Fruit fly (Drosophila melanogaster) whole organism, adult: ENCODE results near the gene CG12998.

Experiments
- CG11617 ChIP-seq: fragments of 200-800 bp; sonication (Bioruptor generic); optimal IDR thresholded peaks from 2 replicates; lab custom pipeline; 2017; ENCODE audit warnings: mild to moderate bottlenecking, missing biosample characterization, missing genetic modification reagents, missing genetic modification characterization
- CG12768 ChIP-seq: fragments of 200-800 bp; sonication (Bioruptor generic); optimal IDR thresholded peaks from 2 replicates; lab custom pipeline; 2017; ENCODE audit warnings: missing biosample characterization, missing genetic modification characterization, mild to moderate bottlenecking, moderate library complexity, missing genetic modification reagents
- CG14711 ChIP-seq: fragments of 200-800 bp; sonication (Bioruptor generic); optimal IDR thresholded peaks from 2 replicates; lab custom pipeline; 2018; ENCODE audit warnings: missing biosample characterization, mild to moderate bottlenecking, missing genetic modification characterization, moderate library complexity
- CG1620 ChIP-seq: fragments of 200-800 bp; sonication (Bioruptor generic); optimal IDR thresholded peaks from 2 replicates; lab custom pipeline; 2016; ENCODE audit warnings: missing biosample characterization, missing genetic modification characterization
- CG33017 ChIP-seq: fragments of 200-800 bp; sonication (Bioruptor generic); optimal IDR thresholded peaks from 2 replicates; lab custom pipeline; 2018; ENCODE audit warnings: missing biosample characterization, mild to moderate bottlenecking, missing genetic modification characterization, moderate library complexity
- CG5204 ChIP-seq: fragments of 200-800 bp; sonication (Bioruptor generic); optimal IDR thresholded peaks from 2 replicates; lab custom pipeline; 2016; ENCODE audit warnings: missing biosample characterization, missing genetic modification characterization
- CG7045 ChIP-seq: fragments of 200-800 bp; sonication (Bioruptor generic); optimal IDR thresholded peaks from 2 replicates; lab custom pipeline; 2017; ENCODE audit warnings: missing biosample characterization, mild to moderate bottlenecking, missing genetic modification characterization
- CG7101 ChIP-seq: fragments of 200-800 bp; sonication (Bioruptor generic); optimal IDR thresholded peaks from 2 replicates; lab custom pipeline; 2018; ENCODE audit warnings: missing biosample characterization, mild to moderate bottlenecking, missing genetic modification characterization, moderate library complexity
- Clk ChIP-seq: fragments of 200-800 bp; sonication (Bioruptor generic); optimal IDR thresholded peaks from 2 replicates; lab custom pipeline; 2017; ENCODE audit warnings: missing biosample characterization, missing genetic modification characterization
- Crg-1 ChIP-seq: fragments of 200-800 bp; sonication (Bioruptor generic); optimal IDR thresholded peaks from 2 replicates; lab custom pipeline; 2016; ENCODE audit warnings: missing biosample characterization, missing genetic modification characterization
- Hr96 ChIP-seq: fragments of 200-800 bp; sonication (Bioruptor generic); optimal IDR thresholded peaks from 2 replicates; lab custom pipeline; 2016; ENCODE audit warnings: missing biosample characterization, missing genetic modification characterization
- Mnt ChIP-seq: fragments of 200-800 bp; sonication (Bioruptor generic); optimal IDR thresholded peaks from 2 replicates; lab custom pipeline; 2016; ENCODE audit warnings: missing biosample characterization, mild to moderate bottlenecking, missing genetic modification characterization
- bab1 ChIP-seq: fragments of 200-800 bp; sonication (Bioruptor generic); optimal IDR thresholded peaks from 3 replicates; lab custom pipeline; 2019; ENCODE audit warnings: missing biosample characterization, mild to moderate bottlenecking, missing genetic modification characterization, moderate library complexity
- cic ChIP-seq: fragments of 200-800 bp; sonication (Bioruptor generic); optimal IDR thresholded peaks from 2 replicates; lab custom pipeline; 2017; ENCODE audit warnings: missing biosample characterization, mild to moderate bottlenecking, missing genetic modification characterization, moderate library complexity
- cnc ChIP-seq, 2 experiments: fragments of >200 bp; optimal IDR thresholded peaks; 2 replicates each; lab custom pipeline; 2017
- kay ChIP-seq: fragments of 200-800 bp; sonication (Bioruptor generic); peaks from one replicate; lab custom pipeline; 2016; ENCODE audit warnings: missing biosample characterization, missing genetic modification characterization, borderline replicate concordance
- ovo ChIP-seq: fragments of 200-800 bp; sonication (Bioruptor generic); optimal IDR thresholded peaks from 2 replicates; lab custom pipeline; 2016; ENCODE audit warnings: missing biosample characterization, missing genetic modification characterization
- pad ChIP-seq: fragments of 200-800 bp; sonication (Bioruptor generic); optimal IDR thresholded peaks from 3 replicates; lab custom pipeline; 2017; ENCODE audit warnings: missing biosample characterization, missing genetic modification characterization, mild to moderate bottlenecking, moderate library complexity, missing genetic modification reagents
- tj ChIP-seq: fragments of 200-800 bp; sonication (Bioruptor generic); optimal IDR thresholded peaks from 3 replicates; lab custom pipeline; 2017; ENCODE audit warnings: missing biosample characterization, mild to moderate bottlenecking, missing genetic modification characterization, moderate library complexity
- toe ChIP-seq: fragments of 200-800 bp; sonication (Bioruptor generic); optimal IDR thresholded peaks from 2 replicates; lab custom pipeline; 2016; ENCODE audit warnings: missing biosample characterization, missing genetic modification characterization

Gene CG12998

dm6 chrX:17181264-17182198 is 36.9 kb upstream of the CG12998 start:
- TF ChIP-seq kay (GFP tag; lab: Kevin White, UChicago): peak; percentile 35
- TF ChIP-seq cic (GFP tag; lab: Kevin White, UChicago): no peak
- TF ChIP-seq pad (GFP tag; lab: Kevin White, UChicago): no peak
- no peak for TF ChIP-seq Clk (GFP tag; lab: Kevin White, UChicago)
- TF ChIP-seq CG14711 (tag; lab: Kevin White, UChicago): peak; percentile 6
- no peak for TF ChIP-seq CG33017 (tag; lab: Kevin White, UChicago)
- no peak for TF ChIP-seq CG7101 (tag; lab: Kevin White, UChicago)
- TF ChIP-seq cnc (optimal IDR thresholded peaks at IDR 0.05; lab: Kevin White, UChicago): no peak
- no peak for TF ChIP-seq bab1

DNA sequence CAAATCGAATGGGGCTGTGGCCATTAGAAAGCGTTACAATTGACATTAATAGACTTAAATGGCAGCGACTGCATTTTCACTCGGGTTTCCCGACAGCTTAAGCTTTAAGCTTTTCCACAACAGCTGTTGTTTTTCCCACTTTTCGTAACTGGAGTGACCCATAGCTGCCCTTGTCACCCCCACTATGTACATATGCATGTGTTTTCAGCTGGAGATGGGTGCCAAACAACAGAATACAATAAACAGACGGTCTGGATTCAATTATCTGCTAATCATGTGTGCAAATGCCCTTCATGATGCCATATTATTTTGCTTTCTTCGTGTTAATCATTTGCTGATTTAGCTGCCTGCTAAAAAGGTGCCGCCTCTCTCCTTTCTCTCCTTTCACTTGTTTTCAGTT is 35.0 kb upstream of the CG12998 start:
- TF ChIP-seq pad (GFP tag; lab: Kevin White, UChicago): peak; percentile 0
- peak; percentile 43 for TF ChIP-seq CG7101 (tag; lab: Kevin White, UChicago)
- no peak for TF ChIP-seq Clk (GFP tag; lab: Kevin White, UChicago)
- no peak for TF ChIP-seq bab1
- peak; percentile 16 for TF ChIP-seq Mnt
- no peak for TF ChIP-seq CG12768 (GFP tag; lab: Kevin White, UChicago)
- peak; percentile 47 for TF ChIP-seq CG1620
- TF ChIP-seq CG14711 (tag; lab: Kevin White, UChicago): peak; percentile 23
- TF ChIP-seq CG5204: no peak
- no peak for TF ChIP-seq Hr96 (GFP tag; lab: Kevin White, UChicago)
- peak; percentile 70 for TF ChIP-seq Crg-1 (GFP tag; lab: Kevin White, UChicago)
- no peak for TF ChIP-seq CG11617 (GFP tag; lab: Kevin White, UChicago)

- TF ChIP-seq cic (GFP tag; lab: Kevin White, UChicago) (peak; percentile 79), pad (GFP tag; lab: Kevin White, UChicago) (no peak), CG14711 (tag; lab: Kevin White, UChicago) (no peak), CG11617 (GFP tag; lab: Kevin White, UChicago) (no peak), bab1 (no peak), kay (GFP tag; lab: Kevin White, UChicago) (peak; percentile 60), Mnt (peak; percentile 19), Crg-1 (GFP tag; lab: Kevin White, UChicago) (no peak), CG7101 (tag; lab: Kevin White, UChicago) (peak; percentile 7), CG7045 (no peak), CG33017 (tag; lab: Kevin White, UChicago) (no peak), CG1620 (no peak), CG12768 (GFP tag; lab: Kevin White, UChicago) (no peak), cnc (optimal IDR thresholded peaks at IDR 0.05; lab: Kevin White, UChicago) (no peak), toe (GFP tag; lab: Kevin White, UChicago) (no peak), ovo (GFP tag; lab: Kevin White, UChicago) (no peak)
Measured at dm6 chrX:17186432-17186831, 32.0 kb upstream of the CG12998 start.

dm6 chrX:17187495-17187894 is 31.0 kb upstream of the CG12998 start:
- TF ChIP-seq CG1620 (no peak), toe (GFP tag; lab: Kevin White, UChicago) (no peak), CG12768 (GFP tag; lab: Kevin White, UChicago) (no peak), pad (GFP tag; lab: Kevin White, UChicago) (no peak), kay (GFP tag; lab: Kevin White, UChicago) (no peak), CG7045 (no peak), cic (GFP tag; lab: Kevin White, UChicago) (no peak), bab1 (peak; percentile 12)

dm6 chrX:17188167-17188566 is 30.3 kb upstream of the CG12998 start:
- TF ChIP-seq toe (GFP tag; lab: Kevin White, UChicago) (no peak), pad (GFP tag; lab: Kevin White, UChicago) (no peak), CG12768 (GFP tag; lab: Kevin White, UChicago) (no peak), Hr96 (GFP tag; lab: Kevin White, UChicago) (no peak), CG11617 (GFP tag; lab: Kevin White, UChicago) (no peak), CG14711 (tag; lab: Kevin White, UChicago) (no peak), CG1620 (no peak), cic (GFP tag; lab: Kevin White, UChicago) (no peak), kay (GFP tag; lab: Kevin White, UChicago) (no peak), CG7045 (no peak), CG33017 (tag; lab: Kevin White, UChicago) (no peak), tj (GFP tag; lab: Kevin White, UChicago) (no peak), Mnt (no peak), Clk (GFP tag; lab: Kevin White, UChicago) (no peak)

DNA sequence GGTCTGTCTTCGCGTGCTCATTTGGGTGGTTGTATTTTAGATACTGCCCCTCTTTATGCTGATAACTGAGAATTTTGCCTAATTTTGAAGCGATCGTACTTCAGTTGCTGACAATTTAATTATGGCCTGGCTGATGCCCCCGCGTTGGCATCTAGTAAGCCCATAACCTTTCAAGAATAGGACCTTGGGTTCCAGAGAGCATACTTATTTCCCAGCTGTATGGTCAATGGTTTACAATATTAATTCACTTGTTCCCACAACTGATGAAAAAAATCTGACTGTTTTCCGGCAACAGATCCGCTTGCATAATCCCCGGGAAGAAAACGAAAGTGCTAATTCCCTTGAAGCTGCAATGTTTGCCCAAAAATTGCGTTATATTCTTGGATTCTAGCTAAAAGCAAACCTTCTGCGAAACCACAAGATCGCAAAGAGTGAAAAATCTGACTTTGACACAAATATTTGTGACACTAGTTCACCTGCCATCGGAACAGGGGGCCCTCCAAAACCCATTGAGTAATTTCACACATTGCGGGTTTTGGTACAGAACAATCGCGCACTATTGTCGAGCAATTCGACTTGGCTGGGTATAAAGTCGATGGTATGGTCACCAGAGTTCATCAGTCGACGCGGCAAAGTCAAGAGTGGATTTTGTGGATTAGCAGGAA is 15.8 kb upstream of the CG12998 start, which contains the start of the genes TTLL1A and CG5070:
Gene TTLL1A, minus strand, starts transcription at position 101 of the 665 bp plus-strand sequence.
Gene CG5070, plus strand, starts transcription at position 615 of the 665 bp plus-strand sequence.
- TF ChIP-seq tj (GFP tag; lab: Kevin White, UChicago): no peak
- TF ChIP-seq CG7101 (tag; lab: Kevin White, UChicago): no peak
- no peak for TF ChIP-seq CG1620
- TF ChIP-seq CG14711 (tag; lab: Kevin White, UChicago): no peak
